Worm (Caenorhabditis elegans) whole organism, mixed stage, embryonic: ENCODE results near the gene fbxa-107.

ENCODE experiments used
- M03D4.4 ChIP-seq: sonication (generic microtip); optimal IDR thresholded peaks from 2 replicates; lab custom pipeline; 2017; ENCODE audit warnings: mild to moderate bottlenecking, missing genetic modification characterization, missing compliant biosample characterization
- bed-3 ChIP-seq: fragments of 200-800 bp; sonication (Bioruptor generic); optimal IDR thresholded peaks from 3 replicates; lab custom pipeline; 2018; ENCODE audit warnings: mild to moderate bottlenecking, missing genetic modification characterization, moderate library complexity, missing compliant biosample characterization
- ceh-39 ChIP-seq: fragments of 150-350 bp; optimal IDR thresholded peaks from 2 replicates; lab custom pipeline; 2014; ENCODE audit warnings: missing biosample characterization, missing genetic modification characterization
- ceh-43 ChIP-seq: fragments of 200-800 bp; sonication (Bioruptor generic); optimal IDR thresholded peaks from 2 replicates; lab custom pipeline; 2018; ENCODE audit warnings: mild to moderate bottlenecking, missing genetic modification characterization, moderate library complexity, missing compliant biosample characterization
- ceh-83 ChIP-seq: fragments of 200-800 bp; sonication (Bioruptor generic); optimal IDR thresholded peaks from 2 replicates; lab custom pipeline; 2018; ENCODE audit warnings: mild to moderate bottlenecking, missing genetic modification characterization, missing compliant biosample characterization
- ces-1 ChIP-seq: fragments of 150-350 bp; optimal IDR thresholded peaks from 2 replicates; lab custom pipeline; 2014; ENCODE audit warnings: missing biosample characterization, missing genetic modification reagents, missing genetic modification characterization
- cnd-1 ChIP-seq: fragments of 200-800 bp; sonication (Bioruptor generic); optimal IDR thresholded peaks from 2 replicates; lab custom pipeline; 2018; ENCODE audit warnings: mild to moderate bottlenecking, missing genetic modification characterization, missing compliant biosample characterization
- drap-1 ChIP-seq: fragments of 200-800 bp; sonication (Bioruptor generic); optimal IDR thresholded peaks from 3 replicates; lab custom pipeline; 2018; ENCODE audit warnings: mild to moderate bottlenecking, missing genetic modification characterization, missing compliant biosample characterization
- elt-1 ChIP-seq: sonication (generic microtip); optimal IDR thresholded peaks from 2 replicates; lab custom pipeline; 2017; ENCODE audit warnings: missing genetic modification characterization, mild to moderate bottlenecking, missing compliant biosample characterization, antibody characterized with exemption, moderate library complexity, borderline replicate concordance; ENCODE audit not compliant: insufficient read depth
- elt-3 ChIP-seq: fragments of 150-350 bp; optimal IDR thresholded peaks from 2 replicates; lab custom pipeline; 2014; ENCODE audit warnings: missing biosample characterization, missing genetic modification characterization
- flh-1 ChIP-seq: fragments of 200-800 bp; sonication (Bioruptor generic); optimal IDR thresholded peaks from 2 replicates; lab custom pipeline; 2018; ENCODE audit warnings: mild to moderate bottlenecking, missing genetic modification characterization, moderate library complexity, missing compliant biosample characterization
- ham-2 ChIP-seq: fragments of 200-800 bp; sonication (Bioruptor generic); optimal IDR thresholded peaks from 2 replicates; lab custom pipeline; 2018; ENCODE audit warnings: mild to moderate bottlenecking, missing genetic modification characterization, missing compliant biosample characterization
- hlh-1 ChIP-seq: fragments of 150-350 bp; optimal IDR thresholded peaks from 2 replicates; lab custom pipeline; 2014; ENCODE audit warnings: missing biosample characterization, missing genetic modification reagents, missing genetic modification characterization
- lin-13 ChIP-seq: fragments of 150-350 bp; optimal IDR thresholded peaks from 2 replicates; lab custom pipeline; 2014; ENCODE audit warnings: missing biosample characterization, missing genetic modification characterization
- lin-32 ChIP-seq: fragments of 200-800 bp; sonication (Bioruptor generic); optimal IDR thresholded peaks from 2 replicates; lab custom pipeline; 2018; ENCODE audit warnings: mild to moderate bottlenecking, missing genetic modification characterization, missing compliant biosample characterization
- lsy-2 ChIP-seq: fragments of 150-350 bp; optimal IDR thresholded peaks from 2 replicates; lab custom pipeline; 2014; ENCODE audit warnings: missing biosample characterization, missing genetic modification characterization
- mab-5 ChIP-seq: fragments of 150-350 bp; optimal IDR thresholded peaks from 2 replicates; lab custom pipeline; 2014; ENCODE audit warnings: missing biosample characterization, missing genetic modification characterization
- mep-1 ChIP-seq: fragments of 150-350 bp; optimal IDR thresholded peaks from 2 replicates; lab custom pipeline; 2017; ENCODE audit warnings: missing biosample characterization, missing genetic modification reagents, missing genetic modification characterization, inconsistent platforms
- mls-2 ChIP-seq: sonication (generic microtip); optimal IDR thresholded peaks from 2 replicates; lab custom pipeline; 2016; ENCODE audit warnings: mild to moderate bottlenecking, missing genetic modification characterization, moderate library complexity, missing compliant biosample characterization
- nhr-12 ChIP-seq: fragments of 150-350 bp; optimal IDR thresholded peaks from 2 replicates; lab custom pipeline; 2014; ENCODE audit warnings: missing biosample characterization, missing genetic modification characterization
- nhr-2 ChIP-seq: fragments of 150-350 bp; optimal IDR thresholded peaks from 2 replicates; lab custom pipeline; 2014; ENCODE audit warnings: missing biosample characterization, missing genetic modification characterization
- nhr-237 ChIP-seq: fragments of 150-350 bp; optimal IDR thresholded peaks from 2 replicates; lab custom pipeline; 2014; ENCODE audit warnings: missing biosample characterization, missing genetic modification characterization
- nhr-28 ChIP-seq: fragments of 150-350 bp; optimal IDR thresholded peaks from 2 replicates; lab custom pipeline; 2014; ENCODE audit warnings: missing biosample characterization, missing genetic modification characterization
- nhr-76 ChIP-seq: sonication (generic microtip); optimal IDR thresholded peaks from 2 replicates; lab custom pipeline; 2017; ENCODE audit warnings: missing biosample characterization, missing genetic modification characterization
- pha-4 ChIP-seq: fragments of 150-350 bp; optimal IDR thresholded peaks from 2 replicates; lab custom pipeline; 2018; ENCODE audit warnings: missing biosample characterization, missing genetic modification reagents, missing genetic modification characterization
- sem-2 ChIP-seq: fragments of 200-800 bp; sonication (Bioruptor generic); optimal IDR thresholded peaks from 2 replicates; lab custom pipeline; 2018; ENCODE audit warnings: mild to moderate bottlenecking, missing genetic modification characterization, missing compliant biosample characterization
- snpc-4 ChIP-seq: fragments of 150-350 bp; optimal IDR thresholded peaks from 2 replicates; lab custom pipeline; 2014; ENCODE audit warnings: missing biosample characterization, missing genetic modification characterization
- tbx-8 ChIP-seq: fragments of 200-800 bp; sonication (Bioruptor generic); optimal IDR thresholded peaks from 2 replicates; lab custom pipeline; 2018; ENCODE audit warnings: mild to moderate bottlenecking, missing genetic modification characterization, moderate library complexity, missing compliant biosample characterization
- unc-120 ChIP-seq: sonication (generic microtip); optimal IDR thresholded peaks from 2 replicates; lab custom pipeline; 2017; ENCODE audit warnings: missing genetic modification characterization, missing compliant biosample characterization; ENCODE audit not compliant: poor library complexity, severe bottlenecking
- unc-39 ChIP-seq: fragments of 150-350 bp; optimal IDR thresholded peaks from 2 replicates; lab custom pipeline; 2014; ENCODE audit warnings: missing biosample characterization, missing genetic modification characterization
- unc-62 ChIP-seq: fragments of 150-350 bp; optimal IDR thresholded peaks from 2 replicates; lab custom pipeline; 2014; ENCODE audit warnings: missing biosample characterization, missing genetic modification reagents, missing genetic modification characterization
- zip-8 ChIP-seq: fragments of 150-350 bp; optimal IDR thresholded peaks from 2 replicates; lab custom pipeline; 2014; ENCODE audit warnings: missing biosample characterization, missing genetic modification characterization
- ztf-11 ChIP-seq: fragments of 150-350 bp; optimal IDR thresholded peaks from 2 replicates; lab custom pipeline; 2014; ENCODE audit warnings: missing biosample characterization, missing genetic modification characterization

fbxa-107 gene

DNA sequence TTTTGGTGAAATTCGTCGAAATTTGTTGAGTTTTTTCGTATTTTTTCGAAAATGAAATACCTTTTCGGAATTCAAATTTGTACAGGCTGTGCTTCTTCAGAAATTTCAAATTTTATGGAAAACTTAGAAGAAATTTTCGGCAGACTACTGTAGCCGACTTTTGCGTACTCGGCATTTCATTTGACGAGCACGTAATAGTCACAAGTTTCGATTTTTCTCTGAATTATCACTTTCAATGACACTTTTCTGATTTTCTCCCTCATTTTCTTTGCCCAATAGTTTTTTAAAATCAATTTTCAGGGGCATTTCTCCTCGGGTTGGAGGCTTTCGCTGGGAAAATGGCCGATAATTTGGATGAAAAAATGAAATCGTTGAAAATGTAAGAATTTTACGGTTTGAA lies at the start of gene fbxa-107:
fbxa-107 (plus strand) TSS at position 301 of the 400 bp plus-strand sequence.
- TF ChIP-seq ham-2 (GFP tag; lab: Kevin White, UChicago) (no peak), M03D4.4 (no peak), drap-1 (GFP tag; lab: Kevin White, UChicago) (no peak), mep-1 (tag; lab: Kevin White, UChicago) (no peak), unc-62 (no peak), sem-2 (GFP tag; lab: Kevin White, UChicago) (no peak), tbx-8 (GFP tag; lab: Kevin White, UChicago) (no peak), lin-32 (GFP tag; lab: Kevin White, UChicago) (no peak), ceh-83 (no peak), unc-39 (tag; lab: Kevin White, UChicago) (no peak), nhr-28 (tag; lab: Kevin White, UChicago) (no peak), snpc-4 (tag; lab: Kevin White, UChicago) (no peak)

DNA sequence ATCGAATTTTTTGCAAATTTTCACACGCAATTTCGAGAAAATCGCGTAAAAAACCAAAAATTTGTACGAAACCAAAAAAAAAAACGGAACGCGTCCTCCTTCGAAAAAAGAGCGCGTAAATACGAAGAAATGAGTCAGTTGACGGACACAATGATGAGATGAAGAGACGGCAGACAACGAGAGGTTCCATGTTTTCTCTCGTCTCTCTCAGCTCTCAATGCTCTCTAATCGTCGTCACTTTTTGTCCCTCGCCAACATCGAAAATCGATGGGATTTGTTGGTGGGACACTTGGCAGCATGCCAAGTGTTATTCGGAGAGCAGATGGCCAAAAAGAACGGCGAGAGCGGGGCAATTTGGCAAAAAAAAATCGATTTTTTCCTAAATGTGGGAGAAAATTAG lies 44.6 kb upstream of the fbxa-107 start:
- TF ChIP-seq mls-2 (no peak), unc-62 (peak; percentile 78), drap-1 (GFP tag; lab: Kevin White, UChicago) (peak; percentile 40), bed-3 (no peak), elt-1 (tag; lab: Kevin White, UChicago) (no peak), nhr-12 (tag; lab: Kevin White, UChicago) (peak; percentile 59), lsy-2 (tag; lab: Kevin White, UChicago) (peak; percentile 7), nhr-2 (no peak), cnd-1 (tag; lab: Kevin White, UChicago) (peak; percentile 83), hlh-1 (tag; lab: Kevin White, UChicago) (peak; percentile 86), ceh-43 (GFP tag; lab: Kevin White, UChicago) (no peak), tbx-8 (GFP tag; lab: Kevin White, UChicago) (no peak), ztf-11 (tag; lab: Kevin White, UChicago) (no peak), ceh-39 (tag; lab: Kevin White, UChicago) (peak; percentile 91), pha-4 (tag; lab: Kevin White, UChicago) (peak; percentile 18), lin-13 (peak; percentile 31), ces-1 (GFP tag; lab: Kevin White, UChicago) (peak; percentile 86), elt-3 (tag; lab: Kevin White, UChicago) (no peak), lin-32 (GFP tag; lab: Kevin White, UChicago) (peak; percentile 18), unc-120 (tag; lab: Kevin White, UChicago) (no peak), mep-1 (tag; lab: Kevin White, UChicago) (peak; percentile 58), mab-5 (tag; lab: Kevin White, UChicago) (peak; percentile 47)

DNA sequence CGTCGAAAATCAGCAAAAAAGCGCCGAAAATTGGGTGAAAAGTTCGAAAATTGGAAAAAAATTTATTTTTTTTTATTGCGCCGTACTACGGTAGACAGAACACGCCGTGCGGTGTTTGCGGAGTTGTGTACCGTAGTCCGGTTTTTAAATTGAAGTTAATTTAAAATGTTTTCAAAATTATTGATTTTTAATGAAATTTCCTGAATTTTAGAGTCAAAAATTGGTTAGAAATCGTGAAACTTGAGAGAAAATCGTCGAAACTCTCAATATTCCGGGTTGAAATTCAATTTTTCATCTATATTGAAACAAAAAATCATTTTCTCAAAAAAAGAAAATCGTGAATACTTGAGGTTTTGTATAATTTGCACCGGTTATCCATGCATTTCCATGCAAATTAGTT lies 41.9 kb upstream of the fbxa-107 start, which contains the start of gene nova-1:
nova-1 (minus strand) TSS at position 101 of the 400 bp plus-strand sequence.
- no peak for TF ChIP-seq mab-5 (tag; lab: Kevin White, UChicago)
- TF ChIP-seq hlh-1 (tag; lab: Kevin White, UChicago): no peak
- TF ChIP-seq sem-2 (GFP tag; lab: Kevin White, UChicago): no peak
- no peak for TF ChIP-seq mep-1 (tag; lab: Kevin White, UChicago)
- no peak for TF ChIP-seq nhr-237 (tag; lab: Kevin White, UChicago)
- no peak for TF ChIP-seq nhr-2
- no peak for TF ChIP-seq flh-1 (GFP tag; lab: Kevin White, UChicago)
- no peak for TF ChIP-seq elt-1 (tag; lab: Kevin White, UChicago)
- no peak for TF ChIP-seq nhr-12 (tag; lab: Kevin White, UChicago)
- no peak for TF ChIP-seq M03D4.4
- no peak for TF ChIP-seq elt-3 (tag; lab: Kevin White, UChicago)
- TF ChIP-seq nhr-76: no peak
- no peak for TF ChIP-seq mls-2
- TF ChIP-seq tbx-8 (GFP tag; lab: Kevin White, UChicago): no peak
- TF ChIP-seq lin-13: no peak
- TF ChIP-seq ceh-39 (tag; lab: Kevin White, UChicago): no peak
- TF ChIP-seq snpc-4 (tag; lab: Kevin White, UChicago): no peak
- TF ChIP-seq drap-1 (GFP tag; lab: Kevin White, UChicago): no peak
- TF ChIP-seq zip-8: no peak
- no peak for TF ChIP-seq lsy-2 (tag; lab: Kevin White, UChicago)
